Fruit fly (Drosophila melanogaster) whole organism, pupa: ENCODE measurements around the gene CG43736.
A peak's percentile ranks its signal among the peaks of the same experiment; 100 is the strongest.

Experiments
- CG10348 ChIP-seq: fragments of 200-800 bp; sonication (Bioruptor generic); IDR thresholded peaks from 2 replicates; pipeline ENCODE4 v1.3.6; 2022; ENCODE audit warnings: missing biosample characterization, missing genetic modification characterization
- CG12605 ChIP-seq: fragments of 200-800 bp; sonication (Bioruptor generic); IDR thresholded peaks from 2 replicates; pipeline ENCODE4 v1.3.6; 2022; ENCODE audit warnings: missing biosample characterization, missing genetic modification characterization
- CG13204 ChIP-seq: fragments of 200-800 bp; sonication (Bioruptor generic); optimal IDR thresholded peaks from 2 replicates; lab custom pipeline; 2018; ENCODE audit warnings: missing biosample characterization, mild to moderate bottlenecking, missing genetic modification characterization, moderate library complexity
- CG14655 ChIP-seq: fragments of 200-800 bp; sonication (Bioruptor generic); optimal IDR thresholded peaks from 3 replicates; lab custom pipeline; 2017; ENCODE audit warnings: mild to moderate bottlenecking, missing biosample characterization, missing genetic modification reagents, missing genetic modification characterization
- CG15710 ChIP-seq: fragments of 200-800 bp; sonication (Bioruptor generic); optimal IDR thresholded peaks from 2 replicates; lab custom pipeline; 2018; ENCODE audit warnings: missing biosample characterization, mild to moderate bottlenecking, missing genetic modification characterization, moderate library complexity
- CG17806 ChIP-seq: fragments of 200-800 bp; sonication (Bioruptor generic); optimal IDR thresholded peaks from 2 replicates; lab custom pipeline; 2018; ENCODE audit warnings: missing biosample characterization, mild to moderate bottlenecking, missing genetic modification characterization, moderate library complexity
- CG32121 ChIP-seq: fragments of 200-800 bp; sonication (Bioruptor generic); IDR thresholded peaks from 2 replicates; pipeline ENCODE4 v1.3.6; 2022; ENCODE audit warnings: missing biosample characterization, missing genetic modification characterization
- CG34367 ChIP-seq: fragments of 200-800 bp; sonication (Bioruptor generic); optimal IDR thresholded peaks from 2 replicates; lab custom pipeline; 2018; ENCODE audit warnings: missing biosample characterization, mild to moderate bottlenecking, missing genetic modification characterization
- CG4496 ChIP-seq: fragments of 200-800 bp; sonication (Bioruptor generic); IDR thresholded peaks from 3 replicates; pipeline ENCODE4 v1.3.6; 2022; ENCODE audit warnings: missing biosample characterization, missing genetic modification characterization
- CG8159 ChIP-seq: fragments of 200-800 bp; sonication (Bioruptor generic); optimal IDR thresholded peaks from 3 replicates; lab custom pipeline; 2018; ENCODE audit warnings: missing biosample characterization, mild to moderate bottlenecking, missing genetic modification characterization, moderate library complexity
- CG8301 ChIP-seq: fragments of 200-800 bp; sonication (Bioruptor generic); optimal IDR thresholded peaks from 2 replicates; lab custom pipeline; 2018; ENCODE audit warnings: missing biosample characterization, mild to moderate bottlenecking, missing genetic modification characterization
- CG9948 ChIP-seq: fragments of 200-800 bp; sonication (Bioruptor generic); optimal IDR thresholded peaks from 2 replicates; lab custom pipeline; 2018; ENCODE audit warnings: missing biosample characterization, mild to moderate bottlenecking, missing genetic modification characterization, moderate library complexity
- D1 ChIP-seq: fragments of 200-800 bp; sonication (Bioruptor generic); optimal IDR thresholded peaks from 2 replicates; lab custom pipeline; 2018; ENCODE audit warnings: missing biosample characterization, mild to moderate bottlenecking, missing genetic modification characterization, moderate library complexity
- EcR ChIP-seq: fragments of 200-800 bp; sonication (Bioruptor generic); optimal IDR thresholded peaks from 3 replicates; lab custom pipeline; 2019; ENCODE audit warnings: missing biosample characterization, missing genetic modification characterization, mild to moderate bottlenecking, moderate library complexity, missing genetic modification reagents
- Ets98B ChIP-seq: fragments of 200-800 bp; sonication (Bioruptor generic); IDR thresholded peaks from 2 replicates; pipeline ENCODE4 v1.3.6; 2022; ENCODE audit warnings: missing biosample characterization, missing genetic modification characterization
- Pif1A ChIP-seq: fragments of 200-800 bp; sonication (Bioruptor generic); optimal IDR thresholded peaks from 3 replicates; lab custom pipeline; 2016; ENCODE audit warnings: missing biosample characterization, missing genetic modification characterization
- Pif1B ChIP-seq: fragments of 200-800 bp; sonication (Bioruptor generic); optimal IDR thresholded peaks from 3 replicates; lab custom pipeline; 2016; ENCODE audit warnings: missing biosample characterization, missing genetic modification characterization
- Snoo ChIP-seq: fragments of 200-800 bp; sonication (Bioruptor generic); optimal IDR thresholded peaks from 3 replicates; lab custom pipeline; 2017; ENCODE audit warnings: missing biosample characterization, mild to moderate bottlenecking, missing genetic modification characterization, inconsistent platforms
- fd96Ca ChIP-seq: fragments of 200-800 bp; sonication (Bioruptor generic); IDR thresholded peaks from 3 replicates; pipeline ENCODE4 v1.3.6; 2022; ENCODE audit warnings: missing biosample characterization, missing genetic modification characterization
- gl ChIP-seq: fragments of 200-800 bp; sonication (Bioruptor generic); optimal IDR thresholded peaks from 2 replicates; lab custom pipeline; 2018; ENCODE audit warnings: missing biosample characterization, mild to moderate bottlenecking, missing genetic modification characterization
- rn ChIP-seq: fragments of 200-800 bp; sonication (Bioruptor generic); IDR thresholded peaks from 2 replicates; pipeline ENCODE4 v1.3.6; 2022; ENCODE audit warnings: missing biosample characterization, missing genetic modification characterization

Gene CG43736

dm6 chrX:6859245-6859644 lies 4.4 kb upstream of the CG43736 start:
- no peak for TF ChIP-seq CG13204 (GFP tag; lab: Kevin White, UChicago)
- no peak for TF ChIP-seq CG17806 (tag; lab: Kevin White, UChicago)
- no peak for TF ChIP-seq CG8159
- TF ChIP-seq CG10348 = no peak
- TF ChIP-seq Snoo (tag; lab: Kevin White, UChicago) = no peak
- no peak for TF ChIP-seq Ets98B (GFP tag; lab: Robert Waterston, UW)
- TF ChIP-seq gl (tag; lab: Kevin White, UChicago) = no peak
- no peak for TF ChIP-seq CG9948 (tag; lab: Kevin White, UChicago)
- no peak for TF ChIP-seq CG4496
- no peak for TF ChIP-seq EcR (GFP tag; lab: Kevin White, UChicago)
- TF ChIP-seq Pif1B (GFP tag; lab: Kevin White, UChicago) = no peak

- TF ChIP-seq D1 = peak; percentile 22
- TF ChIP-seq Ets98B (GFP tag; lab: Robert Waterston, UW) = peak; percentile 37; the same call in 1 of the 2 replicates
- TF ChIP-seq CG8159 = peak; percentile 88
- peak; percentile 92 for TF ChIP-seq CG14655 (GFP tag; lab: Kevin White, UChicago)
- peak; percentile 69 for TF ChIP-seq CG17806 (tag; lab: Kevin White, UChicago)
- TF ChIP-seq CG12605 (GFP tag; lab: Robert Waterston, UW) = no peak
- peak; percentile 55 for TF ChIP-seq CG34367 (tag; lab: Kevin White, UChicago)
- peak; percentile 82 for TF ChIP-seq CG8301 (tag; lab: Kevin White, UChicago)
- peak; percentile 66 for TF ChIP-seq CG13204 (GFP tag; lab: Kevin White, UChicago)
- peak; percentile 70 for TF ChIP-seq CG9948 (tag; lab: Kevin White, UChicago)
- TF ChIP-seq EcR (GFP tag; lab: Kevin White, UChicago) = no peak
- peak; percentile 84 for TF ChIP-seq Snoo (tag; lab: Kevin White, UChicago)
- TF ChIP-seq gl (tag; lab: Kevin White, UChicago) = no peak
- peak; percentile 42 for TF ChIP-seq Pif1B (GFP tag; lab: Kevin White, UChicago)
- peak; percentile 73 for TF ChIP-seq Pif1A
- TF ChIP-seq CG15710 = peak; percentile 59
- no peak for TF ChIP-seq rn (GFP tag; lab: Robert Waterston, UW)
- no peak for TF ChIP-seq CG32121 (GFP tag; lab: Robert Waterston, UW)
- peak; percentile 68 for TF ChIP-seq fd96Ca (GFP tag; lab: Robert Waterston, UW)
- no peak; the same call in 1 of the 2 replicates for TF ChIP-seq CG10348
- TF ChIP-seq CG4496 = peak; percentile 80
Observed at dm6 chrX:6859756-6860412, 3.8 kb upstream of the CG43736 start.

DNA sequence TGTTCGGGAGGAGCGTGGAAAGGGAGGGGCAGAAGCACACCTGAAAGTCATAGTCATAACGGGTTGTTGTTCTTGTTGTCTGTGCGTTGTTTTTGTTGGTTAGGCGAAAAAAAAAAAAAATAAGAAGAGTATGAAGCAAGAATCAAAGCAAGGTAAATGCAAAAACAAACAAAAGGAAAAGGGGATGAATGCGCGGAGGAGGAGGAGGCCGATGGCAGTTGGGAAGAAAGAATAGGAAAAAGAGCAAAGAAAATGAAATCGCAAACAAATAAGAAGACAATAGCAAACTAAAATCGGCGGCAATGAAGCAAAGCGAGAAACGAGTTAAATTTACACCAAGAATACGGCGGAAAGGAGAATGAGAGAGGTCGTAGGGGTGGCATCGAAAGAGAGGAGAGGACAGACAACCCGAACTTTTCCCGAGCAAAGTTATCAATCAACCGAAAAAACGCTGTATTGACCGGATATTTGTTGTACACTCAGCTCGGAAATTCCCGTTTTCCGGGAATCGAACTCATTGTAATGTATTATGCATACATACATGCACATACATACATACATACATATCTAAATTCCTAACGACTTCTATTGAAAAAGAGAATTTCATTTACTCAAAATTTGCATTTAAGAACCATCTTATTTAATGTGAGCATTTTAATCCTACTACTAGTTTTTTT lies 3.1 kb upstream of the CG43736 start:
- peak; percentile 12 for TF ChIP-seq CG9948 (tag; lab: Kevin White, UChicago)
- TF ChIP-seq CG34367 (tag; lab: Kevin White, UChicago) = no peak
- TF ChIP-seq CG12605 (GFP tag; lab: Robert Waterston, UW) = peak; percentile 38; the same call in 1 of the 2 replicates
- no peak for TF ChIP-seq Pif1A
- TF ChIP-seq CG10348 = no peak
- TF ChIP-seq CG15710 = no peak
- no peak for TF ChIP-seq CG17806 (tag; lab: Kevin White, UChicago)
- no peak for TF ChIP-seq CG13204 (GFP tag; lab: Kevin White, UChicago)
- 0 out of 3 replicates have a peak, but pooled peaks have one; percentile 14 for TF ChIP-seq fd96Ca (GFP tag; lab: Robert Waterston, UW)
- peak; percentile 38; the same call in 2 of the 3 replicates for TF ChIP-seq CG4496
- peak; percentile 4 for TF ChIP-seq CG8159
- TF ChIP-seq gl (tag; lab: Kevin White, UChicago) = peak; percentile 18
- TF ChIP-seq rn (GFP tag; lab: Robert Waterston, UW) = no peak
- no peak for TF ChIP-seq Snoo (tag; lab: Kevin White, UChicago)
- TF ChIP-seq CG32121 (GFP tag; lab: Robert Waterston, UW) = no peak
- no peak for TF ChIP-seq EcR (GFP tag; lab: Kevin White, UChicago)
- peak; percentile 31 for TF ChIP-seq CG14655 (GFP tag; lab: Kevin White, UChicago)
- no peak for TF ChIP-seq D1
- TF ChIP-seq Ets98B (GFP tag; lab: Robert Waterston, UW) = peak; percentile 6; the same call in 1 of the 2 replicates
- TF ChIP-seq Pif1B (GFP tag; lab: Kevin White, UChicago) = no peak
- TF ChIP-seq CG8301 (tag; lab: Kevin White, UChicago) = peak; percentile 30

- peak; percentile 55 for TF ChIP-seq gl (tag; lab: Kevin White, UChicago)
- TF ChIP-seq D1 = no peak
- TF ChIP-seq CG9948 (tag; lab: Kevin White, UChicago) = peak; percentile 67
- peak; percentile 93 for TF ChIP-seq fd96Ca (GFP tag; lab: Robert Waterston, UW)
- no peak for TF ChIP-seq CG10348
- peak; percentile 79 for TF ChIP-seq CG15710
- TF ChIP-seq CG17806 (tag; lab: Kevin White, UChicago) = peak; percentile 70
- peak; percentile 86 for TF ChIP-seq Ets98B (GFP tag; lab: Robert Waterston, UW)
- TF ChIP-seq CG4496 = peak; percentile 92
- peak; percentile 87 for TF ChIP-seq CG14655 (GFP tag; lab: Kevin White, UChicago)
- TF ChIP-seq CG13204 (GFP tag; lab: Kevin White, UChicago) = peak; percentile 94
- peak; percentile 79 for TF ChIP-seq CG8301 (tag; lab: Kevin White, UChicago)
- peak; percentile 78 for TF ChIP-seq Pif1A
- peak; percentile 76 for TF ChIP-seq EcR (GFP tag; lab: Kevin White, UChicago)
- TF ChIP-seq CG8159 = peak; percentile 81
- peak; percentile 47 for TF ChIP-seq CG34367 (tag; lab: Kevin White, UChicago)
- peak; percentile 75 for TF ChIP-seq Pif1B (GFP tag; lab: Kevin White, UChicago)
- peak; percentile 69 for TF ChIP-seq Snoo (tag; lab: Kevin White, UChicago)
- TF ChIP-seq CG32121 (GFP tag; lab: Robert Waterston, UW) = peak; percentile 85
- peak; percentile 63; the same call in 1 of the 2 replicates for TF ChIP-seq CG12605 (GFP tag; lab: Robert Waterston, UW)
- TF ChIP-seq rn (GFP tag; lab: Robert Waterston, UW) = peak; percentile 70
Observed at dm6 chrX:6861523-6862077, 2.1 kb upstream of the CG43736 start.
